Fruit fly (Drosophila melanogaster) S2 (cell line): ENCODE results near the gene CG43813.

Source experiments
- CG8478 ChIP-seq: fragments of >200 bp; optimal IDR thresholded peaks from 2 replicates; lab custom pipeline; 2018
- CTCF ChIP-seq, 2 experiments: fragments of >200 bp; optimal IDR thresholded peaks; 2 replicates each; lab custom pipeline; 2018

DNA sequence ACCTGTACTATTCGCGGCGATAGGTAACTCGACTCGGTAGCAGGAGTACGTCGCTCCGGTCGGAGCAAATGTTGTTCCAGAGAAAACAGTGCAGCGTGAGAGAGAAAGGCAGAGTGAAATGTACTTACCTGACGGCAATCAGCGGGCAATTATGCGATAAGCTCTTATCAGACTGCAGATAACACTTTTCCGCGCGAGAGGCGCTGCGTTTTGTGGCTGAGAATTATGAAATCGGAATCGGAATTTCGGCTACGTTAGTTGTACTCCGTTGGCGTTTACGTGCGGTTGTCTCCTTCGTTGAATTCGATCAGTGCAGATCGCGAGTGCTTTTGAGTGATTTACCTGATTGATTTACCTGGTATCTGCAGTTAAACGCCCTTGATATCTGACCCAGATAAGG lies 3.8 kb upstream of the CG43813 start:
- no peak for TF ChIP-seq CTCF (optimal IDR thresholded peaks at IDR 0.05; lab: Kevin White, UChicago)
- no peak for TF ChIP-seq CG8478
